5 worm cellular contexts compared by ENCODE assay signal in genomic region chrIII:4300989-4301498, ce11.
TF ChIP-seq lines count a peak whose summit lies in the region.

TSS of gene R10E4.11 (minus strand) at chrIII:4301039.

TF ChIP-seq in whole organism, L3 larva, 47 proteins besides CTCF, POLR2A, EP300 and RAD21:
- TF ChIP-seq nhr-237 (tag; optimal IDR thresholded peaks at IDR 0.05; lab: Kevin White, UChicago) (no peak), pqm-1 (tag; optimal IDR thresholded peaks at IDR 0.05; lab: Kevin White, UChicago) (no peak), hmg-11 (tag; optimal IDR thresholded peaks at IDR 0.05; lab: Kevin White, UChicago) (peak; percentile 12)
TF ChIP-seq in whole organism, L3 larva: peak in this region for 1.

TF ChIP-seq in whole organism, L4 larva, 104 proteins besides CTCF, POLR2A, EP300 and RAD21:
- TF ChIP-seq lir-3 (tag; optimal IDR thresholded peaks at IDR 0.05; lab: Kevin White, UChicago) (no peak), php-3 (GFP tag; IDR thresholded peaks at IDR 0.05; lab: Robert Waterston, UW) (no peak), gei-8 (GFP tag; optimal IDR thresholded peaks at IDR 0.05; lab: Kevin White, UChicago) (no peak), daf-19 (GFP tag; conservative IDR thresholded peaks at IDR 0.05; lab: Robert Waterston, UW) (no peak), lsy-2 (tag; optimal IDR thresholded peaks at IDR 0.05; lab: Kevin White, UChicago) (peak in 1 of 2 experiments; percentile 28), nhr-11 (tag; optimal IDR thresholded peaks at IDR 0.05; lab: Kevin White, UChicago) (no peak), egl-27 (tag; optimal IDR thresholded peaks at IDR 0.05; lab: Kevin White, UChicago) (no peak), daf-16 (GFP tag; optimal IDR thresholded peaks at IDR 0.05; lab: Kevin White, UChicago) (peak in 1 of 2 experiments; percentile 30), daf-16 (tag; optimal IDR thresholded peaks at IDR 0.05; lab: Kevin White, UChicago) (peak; percentile 23)
TF ChIP-seq in whole organism, L4 larva: peak in this region for 2.

TF ChIP-seq in whole organism, late embryonic, 69 proteins besides CTCF, POLR2A, EP300 and RAD21:
- TF ChIP-seq pag-3 (tag; optimal IDR thresholded peaks at IDR 0.05; lab: Kevin White, UChicago; ENCODE audit: borderline replicate concordance) (no peak), ceh-48 (tag; optimal IDR thresholded peaks at IDR 0.05; lab: Kevin White, UChicago) (peak; percentile 75)

TF ChIP-seq in whole organism, mixed stage, embryonic, 35 proteins besides CTCF, POLR2A, EP300 and RAD21:
- TF ChIP-seq M03D4.4 (tag; optimal IDR thresholded peaks at IDR 0.05; lab: Kevin White, UChicago) (no peak), lin-13 (tag; optimal IDR thresholded peaks at IDR 0.05; lab: Kevin White, UChicago) (no peak), mls-2 (tag; optimal IDR thresholded peaks at IDR 0.05; lab: Kevin White, UChicago) (no peak), unc-39 (tag; optimal IDR thresholded peaks at IDR 0.05; lab: Kevin White, UChicago) (no peak), mab-5 (tag; optimal IDR thresholded peaks at IDR 0.05; lab: Kevin White, UChicago) (no peak), ceh-39 (tag; optimal IDR thresholded peaks at IDR 0.05; lab: Kevin White, UChicago) (peak; percentile 13), nhr-28 (tag; optimal IDR thresholded peaks at IDR 0.05; lab: Kevin White, UChicago) (no peak)

TF ChIP-seq in whole organism, young adult, 124 proteins besides CTCF, POLR2A, EP300 and RAD21:
- TF ChIP-seq F33H1.4 (GFP tag; IDR thresholded peaks at IDR 0.05; lab: Robert Waterston, UW) (peak; percentile 61), lsl-1 (GFP tag; optimal IDR thresholded peaks at IDR 0.05; lab: Kevin White, UChicago) (peak; percentile 66), madf-6 (GFP tag; IDR thresholded peaks at IDR 0.05; lab: Robert Waterston, UW) (peak; percentile 54; the same call in 1 of the 2 replicates), snpc-1.3 (tag; optimal IDR thresholded peaks at IDR 0.05; lab: Kevin White, UChicago; ENCODE audit: insufficient read depth) (no peak)
